Worm (Caenorhabditis elegans): ENCODE data around the gene mib-1.

ce11 chrIII:11269206-11269605, 21.3 kb downstream of the mib-1 start:
- TF ChIP-seq ref-1 (GFP tag; conservative IDR thresholded peaks at IDR 0.05) = no peak
- TF ChIP-seq T22C8.4 (GFP tag; IDR thresholded peaks at IDR 0.05) = no peak
- no peak for TF ChIP-seq klf-2 (GFP tag; conservative IDR thresholded peaks at IDR 0.05)
- no peak for TF ChIP-seq flt-1 (GFP tag; IDR thresholded peaks at IDR 0.05)
- TF ChIP-seq ztf-23 (GFP tag; IDR thresholded peaks at IDR 0.05) = no peak
- TF ChIP-seq med-1 (GFP tag; optimal IDR thresholded peaks at IDR 0.05; ENCODE audit: insufficient read depth) = no peak

Measured in whole organism, midembryonic.